Fruit fly (Drosophila melanogaster): Measurements from ENCODE around the gene Mtp.

dm6 chr2L:20896681-20897341 is 25.9 kb downstream of the Mtp start:
- TF ChIP-seq psq (optimal IDR thresholded peaks at IDR 0.05): no peak
- TF ChIP-seq insv (optimal IDR thresholded peaks at IDR 0.05): no peak
- TF ChIP-seq ttk (optimal IDR thresholded peaks at IDR 0.05): no peak
- TF ChIP-seq Sin3A (optimal IDR thresholded peaks at IDR 0.05): no peak
